Worm (Caenorhabditis elegans) whole organism, young adult: ENCODE measurements around the gene Y37E11AL.2.

Source experiments
- C06A6.2 ChIP-seq: fragments of 200-800 bp; sonication (Bioruptor generic); conservative IDR thresholded peaks from 2 replicates; pipeline ENCODE4 v1.3.6; 2022; ENCODE audit warnings: missing genetic modification characterization, missing compliant biosample characterization
- F22D6.2 ChIP-seq: sonication (generic microtip); optimal IDR thresholded peaks from 2 replicates; lab custom pipeline; 2016; ENCODE audit warnings: mild to moderate bottlenecking, missing genetic modification characterization, missing compliant biosample characterization
- F33H1.4 ChIP-seq: fragments of 200-800 bp; sonication (Bioruptor generic); IDR thresholded peaks from 2 replicates; pipeline ENCODE4 v1.3.6; 2022; ENCODE audit warnings: missing genetic modification reagents, missing genetic modification characterization, missing compliant biosample characterization
- F39B2.1 ChIP-seq: fragments of 200-800 bp; sonication (Bioruptor generic); IDR thresholded peaks from 2 replicates; pipeline ENCODE4 v1.3.6; 2022; ENCODE audit warnings: missing genetic modification reagents, missing genetic modification characterization, missing compliant biosample characterization
- F52B5.7 ChIP-seq: sonication (generic microtip); optimal IDR thresholded peaks from 2 replicates; lab custom pipeline; 2016; ENCODE audit warnings: mild to moderate bottlenecking, missing genetic modification characterization, missing compliant biosample characterization
- F57A8.1 ChIP-seq: fragments of 200-800 bp; sonication (Bioruptor generic); optimal IDR thresholded peaks from 2 replicates; lab custom pipeline; 2018; ENCODE audit warnings: mild to moderate bottlenecking, missing genetic modification characterization, moderate library complexity, missing compliant biosample characterization
- K12H6.12 ChIP-seq: fragments of 200-800 bp; sonication (Bioruptor generic); optimal IDR thresholded peaks from 2 replicates; lab custom pipeline; 2018; ENCODE audit warnings: mild to moderate bottlenecking, missing genetic modification characterization, missing compliant biosample characterization
- Y53F4B.3 ChIP-seq: fragments of 200-800 bp; sonication (Bioruptor generic); IDR thresholded peaks from 2 replicates; pipeline ENCODE4 v1.3.6; 2022; ENCODE audit warnings: missing genetic modification reagents, missing genetic modification characterization, missing compliant biosample characterization
- Y79H2A.3 ChIP-seq: fragments of 200-800 bp; sonication (Bioruptor generic); conservative IDR thresholded peaks from 2 replicates; pipeline ENCODE4 v1.3.6; 2022; ENCODE audit warnings: missing genetic modification reagents, missing genetic modification characterization, missing compliant biosample characterization
- Y95B8A.8 ChIP-seq: fragments of 200-800 bp; sonication (Bioruptor generic); IDR thresholded peaks from 2 replicates; pipeline ENCODE4 v1.3.6; 2022; ENCODE audit warnings: missing genetic modification reagents, missing genetic modification characterization, missing compliant biosample characterization
- ama-1 ChIP-seq, 3 experiments: fragments of 150-350 bp in 1 of 3; sonication (generic microtip) in 2 of 3; optimal IDR thresholded peaks; 2 replicates each; lab custom pipeline; 2014 to 2018; ENCODE audit warnings: missing biosample characterization in 2 of 3, missing genetic modification characterization in 2 of 3, missing genetic modification reagents in 2 of 3
- aptf-3 ChIP-seq: fragments of 200-800 bp; sonication (Bioruptor generic); IDR thresholded peaks from 2 replicates; pipeline ENCODE4 v1.3.6; 2022; ENCODE audit warnings: missing genetic modification characterization, missing compliant biosample characterization
- atf-7 ChIP-seq: sonication (generic microtip); optimal IDR thresholded peaks from 2 replicates; lab custom pipeline; 2017; ENCODE audit warnings: mild to moderate bottlenecking, missing genetic modification characterization, missing compliant biosample characterization
- ccch-3 ChIP-seq: fragments of 200-800 bp; sonication (Bioruptor generic); optimal IDR thresholded peaks from 2 replicates; lab custom pipeline; 2018; ENCODE audit warnings: mild to moderate bottlenecking, missing genetic modification characterization, missing compliant biosample characterization
- ceh-100 ChIP-seq: fragments of 200-800 bp; sonication (Bioruptor generic); IDR thresholded peaks from 2 replicates; pipeline ENCODE4 v1.3.6; 2022; ENCODE audit warnings: missing genetic modification reagents, missing genetic modification characterization, missing compliant biosample characterization
- ceh-27 ChIP-seq: fragments of 200-800 bp; sonication (Bioruptor generic); optimal IDR thresholded peaks from 2 replicates; lab custom pipeline; 2018; ENCODE audit warnings: mild to moderate bottlenecking, missing genetic modification characterization, moderate library complexity, missing compliant biosample characterization
- ceh-58 ChIP-seq: fragments of 200-800 bp; sonication (Bioruptor generic); IDR thresholded peaks from 2 replicates; pipeline ENCODE4 v1.3.6; 2022; ENCODE audit warnings: missing genetic modification characterization, missing compliant biosample characterization
- ceh-79 ChIP-seq: sonication (generic microtip); optimal IDR thresholded peaks from 2 replicates; lab custom pipeline; 2017; ENCODE audit warnings: mild to moderate bottlenecking, missing genetic modification characterization, missing compliant biosample characterization
- dox-1 ChIP-seq: fragments of 200-800 bp; sonication (Bioruptor generic); IDR thresholded peaks from 2 replicates; pipeline ENCODE4 v1.3.6; 2022; ENCODE audit warnings: missing genetic modification reagents, missing genetic modification characterization, missing compliant biosample characterization
- dpff-1 ChIP-seq: sonication (generic microtip); optimal IDR thresholded peaks from 2 replicates; lab custom pipeline; 2017; ENCODE audit warnings: mild to moderate bottlenecking, missing genetic modification characterization, missing compliant biosample characterization
- dpl-1 ChIP-seq: fragments of 150-350 bp; optimal IDR thresholded peaks from 2 replicates; lab custom pipeline; 2014; ENCODE audit warnings: missing biosample characterization, missing genetic modification reagents, missing genetic modification characterization
- efl-1 ChIP-seq: fragments of 150-350 bp; optimal IDR thresholded peaks from 2 replicates; lab custom pipeline; 2014; ENCODE audit warnings: missing biosample characterization, missing genetic modification reagents, missing genetic modification characterization
- egl-18 ChIP-seq: fragments of 200-800 bp; sonication (Bioruptor generic); IDR thresholded peaks from 2 replicates; pipeline ENCODE4 v1.3.6; 2022; ENCODE audit warnings: missing genetic modification reagents, missing genetic modification characterization, missing compliant biosample characterization
- egrh-3 ChIP-seq: fragments of 200-800 bp; sonication (Bioruptor generic); IDR thresholded peaks from 2 replicates; pipeline ENCODE4 v1.3.6; 2022; ENCODE audit warnings: missing genetic modification reagents, missing genetic modification characterization, missing compliant biosample characterization
- gei-17 ChIP-seq: fragments of 200-800 bp; sonication (Bioruptor generic); optimal IDR thresholded peaks from 2 replicates; lab custom pipeline; 2018; ENCODE audit warnings: mild to moderate bottlenecking, missing genetic modification characterization, missing compliant biosample characterization
- hlh-26 ChIP-seq: fragments of 200-800 bp; sonication (Bioruptor generic); conservative IDR thresholded peaks from 2 replicates; pipeline ENCODE4 v1.3.6; 2022; ENCODE audit warnings: missing genetic modification reagents, missing genetic modification characterization, missing compliant biosample characterization
- hrde-1 ChIP-seq: sonication (generic microtip); optimal IDR thresholded peaks from 2 replicates; lab custom pipeline; 2016; ENCODE audit warnings: missing genetic modification characterization, mild to moderate bottlenecking, missing compliant biosample characterization, moderate library complexity, missing genotype, missing genetic modification reagents, borderline replicate concordance
- let-607 ChIP-seq, 2 experiments: fragments of 200-800 bp in 1 of 2; sonication (Bioruptor generic) in 1 of 2; sonication (generic microtip) in 1 of 2; optimal IDR thresholded peaks; 2 replicates each; lab custom pipeline; 2016 to 2018; ENCODE audit warnings: mild to moderate bottlenecking in 2 of 2, missing compliant biosample characterization in 2 of 2, missing genetic modification characterization in 2 of 2, moderate library complexity in 2 of 2, missing genotype in 1 of 2
- lin-35 ChIP-seq, 3 experiments: fragments of 150-350 bp in 2 of 3; sonication (generic microtip) in 1 of 3; optimal IDR thresholded peaks; 2 replicates each; lab custom pipeline; 2014 to 2018; ENCODE audit warnings: missing biosample characterization in 3 of 3, missing genetic modification characterization in 3 of 3, missing genetic modification reagents in 3 of 3
- lin-40 ChIP-seq: sonication (generic microtip); optimal IDR thresholded peaks from 2 replicates; lab custom pipeline; 2016; ENCODE audit warnings: missing genetic modification characterization, mild to moderate bottlenecking, missing compliant biosample characterization, missing genotype, missing genetic modification reagents
- madf-10 ChIP-seq: sonication (generic microtip); optimal IDR thresholded peaks from 2 replicates; lab custom pipeline; 2016; ENCODE audit warnings: mild to moderate bottlenecking, missing genetic modification characterization, missing compliant biosample characterization
- madf-3 ChIP-seq: fragments of 200-800 bp; sonication (Bioruptor generic); IDR thresholded peaks from 2 replicates; pipeline ENCODE4 v1.3.6; 2022; ENCODE audit warnings: missing genetic modification reagents, missing genetic modification characterization, missing compliant biosample characterization
- mcd-1 ChIP-seq: fragments of 200-800 bp; sonication (Bioruptor generic); IDR thresholded peaks from 2 replicates; pipeline ENCODE4 v1.3.6; 2022; ENCODE audit warnings: missing genetic modification reagents, missing genetic modification characterization, missing compliant biosample characterization
- nfya-2 ChIP-seq: fragments of 200-800 bp; sonication (Bioruptor generic); IDR thresholded peaks from 2 replicates; pipeline ENCODE4 v1.3.6; 2022; ENCODE audit warnings: missing genetic modification reagents, missing genetic modification characterization, missing compliant biosample characterization
- nfyb-1 ChIP-seq: fragments of 200-800 bp; sonication (Bioruptor generic); IDR thresholded peaks from 2 replicates; pipeline ENCODE4 v1.3.6; 2022; ENCODE audit warnings: missing genetic modification reagents, missing genetic modification characterization, missing compliant biosample characterization
- nhr-120 ChIP-seq: fragments of 200-800 bp; sonication (Bioruptor generic); IDR thresholded peaks from 2 replicates; pipeline ENCODE4 v1.3.6; 2022; ENCODE audit warnings: missing genetic modification characterization, missing compliant biosample characterization
- pbrm-1 ChIP-seq: fragments of 200-800 bp; sonication (Bioruptor generic); IDR thresholded peaks from 2 replicates; pipeline ENCODE4 v1.3.6; 2022; ENCODE audit warnings: missing genetic modification reagents, missing genetic modification characterization, missing compliant biosample characterization
- pha-4 ChIP-seq: fragments of 150-350 bp; sonication (generic microtip); optimal IDR thresholded peaks from 2 replicates; lab custom pipeline; 2014; ENCODE audit warnings: missing biosample characterization, missing genetic modification reagents, missing genetic modification characterization
- snpc-4 ChIP-seq, 5 experiments: fragments of 150-350 bp in 1 of 5; sonication (generic microtip) in 4 of 5; optimal IDR thresholded peaks; 2 replicates each; lab custom pipeline; 2014 to 2018; ENCODE audit warnings: missing genetic modification characterization in 5 of 5, missing biosample characterization in 3 of 5, antibody characterized with exemption in 2 of 5, mild to moderate bottlenecking in 2 of 5, missing compliant biosample characterization in 2 of 5, missing genotype in 2 of 5, moderate library complexity in 2 of 5, missing genetic modification reagents in 1 of 5
- tbp1 ChIP-seq: fragments of 200-800 bp; sonication (Bioruptor generic); optimal IDR thresholded peaks from 2 replicates; lab custom pipeline; 2018; ENCODE audit warnings: mild to moderate bottlenecking, missing genetic modification characterization, missing compliant biosample characterization
- unc-130 ChIP-seq: sonication (generic microtip); optimal IDR thresholded peaks from 2 replicates; lab custom pipeline; 2016; ENCODE audit warnings: missing genetic modification reagents, missing genetic modification characterization, missing compliant biosample characterization
- zfh-2 ChIP-seq: fragments of 200-800 bp; sonication (Bioruptor generic); conservative IDR thresholded peaks from 2 replicates; pipeline ENCODE4 v1.3.6; 2022; ENCODE audit warnings: missing genetic modification reagents, missing genetic modification characterization, missing compliant biosample characterization
- ztf-22 ChIP-seq: fragments of 200-800 bp; sonication (Bioruptor generic); optimal IDR thresholded peaks from 2 replicates; lab custom pipeline; 2018; ENCODE audit warnings: mild to moderate bottlenecking, missing genetic modification characterization, moderate library complexity, missing compliant biosample characterization
- ztf-25 ChIP-seq: fragments of 200-800 bp; sonication (Bioruptor generic); IDR thresholded peaks from 2 replicates; pipeline ENCODE4 v1.3.6; 2022; ENCODE audit warnings: missing genetic modification reagents, missing genetic modification characterization, missing compliant biosample characterization
- ztf-26 ChIP-seq: sonication (generic microtip); optimal IDR thresholded peaks from 2 replicates; lab custom pipeline; 2017; ENCODE audit warnings: missing genetic modification characterization, missing compliant biosample characterization
- ztf-28 ChIP-seq: fragments of 200-800 bp; sonication (Bioruptor generic); IDR thresholded peaks from 2 replicates; pipeline ENCODE4 v1.3.6; 2022; ENCODE audit warnings: missing genetic modification reagents, missing genetic modification characterization, missing compliant biosample characterization
- ztf-3 ChIP-seq: fragments of 200-800 bp; sonication (Bioruptor generic); optimal IDR thresholded peaks from 2 replicates; lab custom pipeline; 2018; ENCODE audit warnings: mild to moderate bottlenecking, missing genetic modification characterization, missing compliant biosample characterization

The Y37E11AL.2 gene

DNA sequence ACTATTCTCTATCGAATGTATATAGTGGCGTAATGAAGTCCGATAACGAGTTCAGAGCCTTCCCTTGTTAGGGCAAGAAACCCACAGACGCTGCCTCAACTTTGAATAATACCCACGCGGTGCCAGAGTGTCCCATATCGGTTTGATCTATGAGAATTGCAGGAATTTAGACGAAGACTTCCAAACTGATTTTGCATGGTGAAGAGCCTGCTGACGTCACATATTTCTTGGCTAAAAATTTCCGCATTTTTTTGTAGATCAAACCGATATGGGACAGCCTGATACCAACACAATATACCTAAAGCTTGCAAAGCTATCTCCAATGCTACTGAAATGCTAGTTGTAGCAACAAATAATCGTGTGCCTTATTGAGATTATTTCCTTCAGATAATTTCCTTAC lies 43.6 kb downstream of the Y37E11AL.2 start:
- no peak for TF ChIP-seq F52B5.7
- TF ChIP-seq pbrm-1 (GFP tag; lab: Robert Waterston, UW), result no peak
- TF ChIP-seq ccch-3 (GFP tag; lab: Kevin White, UChicago), result no peak
- no peak for TF ChIP-seq dpff-1 (tag; lab: Kevin White, UChicago)
- no peak for TF ChIP-seq aptf-3 (GFP tag; lab: Robert Waterston, UW)
- no peak for TF ChIP-seq ztf-25
- TF ChIP-seq, all 124 proteins: peak for 0

DNA sequence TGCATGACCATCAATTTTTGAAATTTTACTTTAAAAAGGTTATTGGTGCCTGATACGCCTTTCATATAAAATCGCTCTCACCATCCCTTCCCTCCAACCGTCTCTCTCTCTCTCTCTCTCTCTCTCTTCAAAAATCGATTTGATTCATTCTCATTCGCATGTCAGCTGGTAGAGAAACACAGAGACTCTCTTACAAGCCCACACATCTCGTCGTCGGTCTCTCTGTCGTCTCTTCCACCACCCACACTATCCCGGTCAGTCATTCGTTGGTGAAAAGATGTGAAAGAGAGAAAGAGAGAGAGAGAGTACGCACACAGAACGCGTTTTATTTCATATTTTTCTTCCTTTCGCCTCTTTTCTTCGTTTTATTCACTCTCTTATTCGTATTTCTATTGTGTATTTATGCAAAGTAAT lies 44.1 kb downstream of the Y37E11AL.2 start:
- TF ChIP-seq Y79H2A.3 (GFP tag; lab: Robert Waterston, UW) (no peak), Y95B8A.8 (GFP tag; lab: Robert Waterston, UW) (no peak), nfyb-1 (GFP tag; lab: Robert Waterston, UW) (peak; percentile 25; the same call in 1 of the 2 replicates), ztf-3 (GFP tag; lab: Kevin White, UChicago) (no peak), ceh-79 (tag; lab: Kevin White, UChicago) (no peak), F39B2.1 (no peak), efl-1 (GFP tag; lab: Kevin White, UChicago) (no peak), nfya-2 (GFP tag; lab: Robert Waterston, UW) (no peak), gei-17 (GFP tag; lab: Kevin White, UChicago) (peak; percentile 39), dox-1 (GFP tag; lab: Robert Waterston, UW) (peak; percentile 67; the same call in 1 of the 2 replicates), lin-35 (GFP tag; optimal IDR thresholded peaks at IDR 0.05; lab: Kevin White, UChicago) (peak in 1 of 3 experiments; percentile 49), madf-10 (tag; lab: Kevin White, UChicago) (peak; percentile 36), K12H6.12 (tag; lab: Kevin White, UChicago) (peak; percentile 72), ztf-26 (tag; lab: Kevin White, UChicago) (peak; percentile 20), ceh-27 (peak; percentile 38), unc-130 (GFP tag; lab: Kevin White, UChicago) (no peak), egl-18 (GFP tag; lab: Robert Waterston, UW) (no peak), Y53F4B.3 (GFP tag; lab: Robert Waterston, UW) (no peak), ceh-100 (no peak), ceh-58 (no peak), F22D6.2 (tag; lab: Kevin White, UChicago) (no peak), lin-40 (tag; lab: Kevin White, UChicago) (peak; percentile 60), ztf-28 (no peak), hlh-26 (no peak), dpl-1 (GFP tag; lab: Kevin White, UChicago) (no peak), atf-7 (peak; percentile 32), egrh-3 (GFP tag; lab: Robert Waterston, UW) (peak; percentile 28; the same call in 1 of the 2 replicates), mcd-1 (GFP tag; lab: Robert Waterston, UW) (peak; percentile 67), let-607 (tag; optimal IDR thresholded peaks at IDR 0.05; lab: Kevin White, UChicago) (no peak), ztf-22 (GFP tag; lab: Kevin White, UChicago) (peak; percentile 3), zfh-2 (GFP tag; lab: Robert Waterston, UW) (peak; percentile 71), ama-1 (optimal IDR thresholded peaks at IDR 0.05; lab: Kevin White, UChicago) (no peak), ama-1 (GFP tag; optimal IDR thresholded peaks at IDR 0.05; lab: Kevin White, UChicago) (no peak), F52B5.7 (no peak), F33H1.4 (GFP tag; lab: Robert Waterston, UW) (no peak), C06A6.2 (GFP tag; lab: Robert Waterston, UW) (no peak), snpc-4 (GFP tag; optimal IDR thresholded peaks at IDR 0.05; lab: Kevin White, UChicago) (no peak), snpc-4 (tag; optimal IDR thresholded peaks at IDR 0.05; lab: Kevin White, UChicago) (peak in 2 of 4 experiments; percentile 31 to 75), pha-4 (peak; percentile 9), F57A8.1 (GFP tag; lab: Kevin White, UChicago) (no peak), hrde-1 (tag; lab: Kevin White, UChicago) (no peak), nhr-120 (no peak), madf-3 (no peak), tbp1 (GFP tag; lab: Kevin White, UChicago) (peak; percentile 20)
